5 fruit fly cellular contexts compared by ENCODE assay signal in genomic region chrX:16640260-16641100, dm6.
TF ChIP-seq lines count a peak whose summit lies in the region.

Gene SNRPG, minus strand, starts transcription at chrX:16640419.
Gene mthl1, plus strand, starts transcription at chrX:16640968.

- TF ChIP-seq CTCF in whole organism, embryonic (GFP tag; optimal IDR thresholded peaks at IDR 0.05; lab: Kevin White, UChicago): no peak

TF ChIP-seq in whole organism, adult, 20 proteins besides CTCF, POLR2A, EP300 and RAD21 (continues in another document):
- TF ChIP-seq CG14711 (tag; optimal IDR thresholded peaks at IDR 0.05; lab: Kevin White, UChicago): peak; percentile 63
- peak; percentile 73 for TF ChIP-seq CG7101 (tag; optimal IDR thresholded peaks at IDR 0.05; lab: Kevin White, UChicago)
- peak; percentile 63 for TF ChIP-seq toe (GFP tag; optimal IDR thresholded peaks at IDR 0.05; lab: Kevin White, UChicago)
- TF ChIP-seq CG11617 (GFP tag; optimal IDR thresholded peaks at IDR 0.05; lab: Kevin White, UChicago): peak; percentile 63
- TF ChIP-seq Clk (GFP tag; optimal IDR thresholded peaks at IDR 0.05; lab: Kevin White, UChicago): peak; percentile 52
- no peak for TF ChIP-seq kay (GFP tag; lab: Kevin White, UChicago; ENCODE audit: borderline replicate concordance)
- TF ChIP-seq Hr96 (GFP tag; optimal IDR thresholded peaks at IDR 0.05; lab: Kevin White, UChicago): no peak
- no peak for TF ChIP-seq cic (GFP tag; optimal IDR thresholded peaks at IDR 0.05; lab: Kevin White, UChicago)
- TF ChIP-seq CG12768 (GFP tag; optimal IDR thresholded peaks at IDR 0.05; lab: Kevin White, UChicago): peak; percentile 73
- peak; percentile 71 for TF ChIP-seq Mnt (GFP tag; optimal IDR thresholded peaks at IDR 0.05; lab: Kevin White, UChicago)
- peak; percentile 77 for TF ChIP-seq CG1620 (GFP tag; optimal IDR thresholded peaks at IDR 0.05; lab: Kevin White, UChicago)
- TF ChIP-seq CG5204 (GFP tag; optimal IDR thresholded peaks at IDR 0.05; lab: Kevin White, UChicago): peak; percentile 81
- TF ChIP-seq cnc (optimal IDR thresholded peaks at IDR 0.05; lab: Kevin White, UChicago): no peak
- peak; percentile 64 for TF ChIP-seq pad (GFP tag; optimal IDR thresholded peaks at IDR 0.05; lab: Kevin White, UChicago)
- peak; percentile 40 for TF ChIP-seq Crg-1 (GFP tag; optimal IDR thresholded peaks at IDR 0.05; lab: Kevin White, UChicago)
- TF ChIP-seq CG7045 (GFP tag; optimal IDR thresholded peaks at IDR 0.05; lab: Kevin White, UChicago): peak; percentile 54
- no peak for TF ChIP-seq CG33017 (tag; optimal IDR thresholded peaks at IDR 0.05; lab: Kevin White, UChicago)
- no peak for TF ChIP-seq tj (GFP tag; optimal IDR thresholded peaks at IDR 0.05; lab: Kevin White, UChicago)

TF ChIP-seq in whole organism, embryonic, 481 proteins besides CTCF, POLR2A, EP300 and RAD21 (continues in another document):
- TF ChIP-seq MESR4 (GFP tag; optimal IDR thresholded peaks at IDR 0.05; lab: Kevin White, UChicago) (peak; percentile 34), gfzf (GFP tag; optimal IDR thresholded peaks at IDR 0.05; lab: Kevin White, UChicago) (peak; percentile 72), CG10565 (GFP tag; optimal IDR thresholded peaks at IDR 0.05; lab: Kevin White, UChicago) (no peak), Sry-β (GFP tag; optimal IDR thresholded peaks at IDR 0.05; lab: Kevin White, UChicago) (peak; percentile 71), Med (GFP tag; lab: Kevin White, UChicago) (peak; percentile 96), crp (GFP tag; optimal IDR thresholded peaks at IDR 0.05; lab: Kevin White, UChicago) (peak in 1 of 2 experiments; percentile 30), Fer3 (tag; optimal IDR thresholded peaks at IDR 0.05; lab: Kevin White, UChicago) (peak; percentile 79), CG10366 (GFP tag; IDR thresholded peaks at IDR 0.05; lab: Robert Waterston, UW) (peak; percentile 49), CG10543 (GFP tag; optimal IDR thresholded peaks at IDR 0.05; lab: Kevin White, UChicago) (peak; percentile 46), CG6175 (GFP tag; IDR thresholded peaks at IDR 0.05; lab: Robert Waterston, UW) (peak; percentile 88), CG10274 (GFP tag; optimal IDR thresholded peaks at IDR 0.05; lab: Kevin White, UChicago) (peak; percentile 24), CG1024 (GFP tag; IDR thresholded peaks at IDR 0.05; lab: Robert Waterston, UW) (peak; percentile 84), CG3163 (GFP tag; optimal IDR thresholded peaks at IDR 0.05; lab: Kevin White, UChicago) (peak; percentile 43), pzg (GFP tag; optimal IDR thresholded peaks at IDR 0.05; lab: Kevin White, UChicago) (peak; percentile 85), CG32767 (GFP tag; IDR thresholded peaks at IDR 0.05; lab: Robert Waterston, UW) (peak; percentile 76; the same call in 1 of the 2 replicates), dm (GFP tag; optimal IDR thresholded peaks at IDR 0.05; lab: Kevin White, UChicago) (peak; percentile 48), inv (GFP tag; IDR thresholded peaks at IDR 0.05; lab: Robert Waterston, UW; ENCODE audit: partially characterized antibody) (peak; percentile 74), gem (tag; optimal IDR thresholded peaks at IDR 0.05; lab: Kevin White, UChicago) (peak; percentile 87)

TF ChIP-seq in whole organism, prepupa, 60 proteins besides CTCF, POLR2A, EP300 and RAD21 (continues in another document):
- TF ChIP-seq CG11294 (GFP tag; IDR thresholded peaks at IDR 0.05; lab: Robert Waterston, UW) (peak; percentile 91), CG10669 (GFP tag; optimal IDR thresholded peaks at IDR 0.05; lab: Kevin White, UChicago) (peak; percentile 73), CG6792 (GFP tag; optimal IDR thresholded peaks at IDR 0.05; lab: Kevin White, UChicago) (peak; percentile 68), CG7368 (GFP tag; optimal IDR thresholded peaks at IDR 0.05; lab: Kevin White, UChicago) (peak; percentile 29), Lpt (GFP tag; optimal IDR thresholded peaks at IDR 0.05; lab: Kevin White, UChicago) (peak; percentile 70), spab (GFP tag; optimal IDR thresholded peaks at IDR 0.05; lab: Kevin White, UChicago) (peak; percentile 48), esn (GFP tag; optimal IDR thresholded peaks at IDR 0.05; lab: Kevin White, UChicago) (peak; percentile 75), CG9139 (GFP tag; optimal IDR thresholded peaks at IDR 0.05; lab: Kevin White, UChicago) (no peak), topi (GFP tag; optimal IDR thresholded peaks at IDR 0.05; lab: Kevin White, UChicago) (peak; percentile 80), CG16779 (tag; optimal IDR thresholded peaks at IDR 0.05; lab: Kevin White, UChicago) (no peak), CG4318 (GFP tag; optimal IDR thresholded peaks at IDR 0.05; lab: Kevin White, UChicago) (peak; percentile 78), eg (GFP tag; IDR thresholded peaks at IDR 0.05; lab: Robert Waterston, UW) (peak; percentile 95), Ets21C (GFP tag; optimal IDR thresholded peaks at IDR 0.05; lab: Kevin White, UChicago) (peak; percentile 79), Sox102F (GFP tag; optimal IDR thresholded peaks at IDR 0.05; lab: Kevin White, UChicago) (peak; percentile 42), dsx (GFP tag; optimal IDR thresholded peaks at IDR 0.05; lab: Kevin White, UChicago; ENCODE audit: poor library complexity, severe bottlenecking) (peak; percentile 28), Blimp-1 (GFP tag; optimal IDR thresholded peaks at IDR 0.05; lab: Kevin White, UChicago) (peak; percentile 16), CG8319 (GFP tag; optimal IDR thresholded peaks at IDR 0.05; lab: Kevin White, UChicago) (peak; percentile 52), Eip75B (GFP tag; optimal IDR thresholded peaks at IDR 0.05; lab: Kevin White, UChicago) (peak; percentile 80), Hr38 (GFP tag; optimal IDR thresholded peaks at IDR 0.05; lab: Kevin White, UChicago) (no peak)

TF ChIP-seq in whole organism, pupa, 21 proteins besides CTCF, POLR2A, EP300 and RAD21:
- no peak for TF ChIP-seq D1 (tag; optimal IDR thresholded peaks at IDR 0.05; lab: Kevin White, UChicago)
- TF ChIP-seq CG17806 (tag; optimal IDR thresholded peaks at IDR 0.05; lab: Kevin White, UChicago): peak; percentile 79
- peak; percentile 71 for TF ChIP-seq CG9948 (tag; optimal IDR thresholded peaks at IDR 0.05; lab: Kevin White, UChicago)
- peak; percentile 18 for TF ChIP-seq EcR (GFP tag; optimal IDR thresholded peaks at IDR 0.05; lab: Kevin White, UChicago)
- peak; percentile 88 for TF ChIP-seq rn (GFP tag; IDR thresholded peaks at IDR 0.05; lab: Robert Waterston, UW)
- TF ChIP-seq CG8301 (tag; optimal IDR thresholded peaks at IDR 0.05; lab: Kevin White, UChicago): peak; percentile 72
- peak; percentile 71 for TF ChIP-seq CG34367 (tag; optimal IDR thresholded peaks at IDR 0.05; lab: Kevin White, UChicago)
- TF ChIP-seq Ets98B (GFP tag; IDR thresholded peaks at IDR 0.05; lab: Robert Waterston, UW): peak; percentile 92
- TF ChIP-seq CG10348 (GFP tag; IDR thresholded peaks at IDR 0.05; lab: Robert Waterston, UW): peak; percentile 74
- TF ChIP-seq Pif1B (GFP tag; optimal IDR thresholded peaks at IDR 0.05; lab: Kevin White, UChicago): peak; percentile 38
- peak; percentile 91 for TF ChIP-seq fd96Ca (GFP tag; IDR thresholded peaks at IDR 0.05; lab: Robert Waterston, UW)
- TF ChIP-seq CG15710 (tag; optimal IDR thresholded peaks at IDR 0.05; lab: Kevin White, UChicago): peak; percentile 79
- TF ChIP-seq CG4496 (GFP tag; IDR thresholded peaks at IDR 0.05; lab: Robert Waterston, UW): peak; percentile 98
- TF ChIP-seq CG12605 (GFP tag; IDR thresholded peaks at IDR 0.05; lab: Robert Waterston, UW): peak; percentile 83
- no peak for TF ChIP-seq Snoo (tag; optimal IDR thresholded peaks at IDR 0.05; lab: Kevin White, UChicago)
- no peak for TF ChIP-seq CG13204 (GFP tag; optimal IDR thresholded peaks at IDR 0.05; lab: Kevin White, UChicago)
- peak; percentile 83 for TF ChIP-seq CG14655 (GFP tag; optimal IDR thresholded peaks at IDR 0.05; lab: Kevin White, UChicago)
- peak; percentile 72 for TF ChIP-seq Pif1A (GFP tag; optimal IDR thresholded peaks at IDR 0.05; lab: Kevin White, UChicago)
- TF ChIP-seq CG32121 (GFP tag; IDR thresholded peaks at IDR 0.05; lab: Robert Waterston, UW): peak; percentile 90
- TF ChIP-seq CG8159 (tag; optimal IDR thresholded peaks at IDR 0.05; lab: Kevin White, UChicago): peak; percentile 71
- no peak for TF ChIP-seq gl (tag; optimal IDR thresholded peaks at IDR 0.05; lab: Kevin White, UChicago)

TF ChIP-seq in whole organism, wandering third instar larva, 38 proteins besides CTCF, POLR2A, EP300 and RAD21 (continues in another document):
- no peak for TF ChIP-seq Dif (GFP tag; optimal IDR thresholded peaks at IDR 0.05; lab: Kevin White, UChicago; ENCODE audit: partially characterized antibody)
- TF ChIP-seq Hnf4 (GFP tag; optimal IDR thresholded peaks at IDR 0.05; lab: Kevin White, UChicago): peak; percentile 54
- peak; percentile 79 for TF ChIP-seq dmrt93B (GFP tag; optimal IDR thresholded peaks at IDR 0.05; lab: Kevin White, UChicago)
- peak; percentile 80 for TF ChIP-seq woc (GFP tag; optimal IDR thresholded peaks at IDR 0.05; lab: Kevin White, UChicago)
- TF ChIP-seq CrebA (GFP tag; optimal IDR thresholded peaks at IDR 0.05; lab: Kevin White, UChicago; ENCODE audit: borderline replicate concordance): no peak
- no peak for TF ChIP-seq Rel (GFP tag; optimal IDR thresholded peaks at IDR 0.05; lab: Kevin White, UChicago)
- peak; percentile 73 for TF ChIP-seq Rel (tag; optimal IDR thresholded peaks at IDR 0.05; lab: Kevin White, UChicago)
- no peak for TF ChIP-seq dl (GFP tag; optimal IDR thresholded peaks at IDR 0.05; lab: Kevin White, UChicago; ENCODE audit: insufficient read depth in 1 of 2, partially characterized antibody in 2 of 2)
- peak; percentile 14 for TF ChIP-seq Jra (GFP tag; optimal IDR thresholded peaks at IDR 0.05; lab: Kevin White, UChicago)
- peak; percentile 66 for TF ChIP-seq Sp1 (GFP tag; optimal IDR thresholded peaks at IDR 0.05; lab: Kevin White, UChicago)
- TF ChIP-seq br (GFP tag; optimal IDR thresholded peaks at IDR 0.05; lab: Kevin White, UChicago): peak; percentile 44
- TF ChIP-seq Vsx2 (GFP tag; optimal IDR thresholded peaks at IDR 0.05; lab: Kevin White, UChicago; ENCODE audit: partially characterized antibody): no peak
- TF ChIP-seq Hr83 (GFP tag; optimal IDR thresholded peaks at IDR 0.05; lab: Kevin White, UChicago; ENCODE audit: poor library complexity, severe bottlenecking): peak; percentile 40
- TF ChIP-seq Dfd (GFP tag; optimal IDR thresholded peaks at IDR 0.05; lab: Kevin White, UChicago): no peak
- TF ChIP-seq usp (GFP tag; optimal IDR thresholded peaks at IDR 0.05; lab: Kevin White, UChicago): no peak
- peak; percentile 65 for TF ChIP-seq rgr (GFP tag; optimal IDR thresholded peaks at IDR 0.05; lab: Kevin White, UChicago)
- peak; percentile 35 for TF ChIP-seq dsf (GFP tag; optimal IDR thresholded peaks at IDR 0.05; lab: Kevin White, UChicago; ENCODE audit: borderline replicate concordance)
- TF ChIP-seq tai (GFP tag; optimal IDR thresholded peaks at IDR 0.05; lab: Kevin White, UChicago): peak; percentile 75
- TF ChIP-seq foxo (GFP tag; optimal IDR thresholded peaks at IDR 0.05; lab: Kevin White, UChicago): peak in 1 of 2 experiments; percentile 78
- peak; percentile 56 for TF ChIP-seq h (GFP tag; optimal IDR thresholded peaks at IDR 0.05; lab: Kevin White, UChicago)
- TF ChIP-seq ey (GFP tag; optimal IDR thresholded peaks at IDR 0.05; lab: Kevin White, UChicago): peak; percentile 62
- peak; percentile 10 for TF ChIP-seq CG32264 (GFP tag; optimal IDR thresholded peaks at IDR 0.05; lab: Kevin White, UChicago)
